Worm (Caenorhabditis elegans): Measurements from ENCODE around the gene sul-1.

The sul-1 gene

ce11 chrX:3313939-3314338 is 43.2 kb upstream of the sul-1 start:
- TF ChIP-seq egl-27 (tag; optimal IDR thresholded peaks at IDR 0.05) (no peak), nhr-129 (tag; optimal IDR thresholded peaks at IDR 0.05) (no peak), lsy-2 (tag; optimal IDR thresholded peaks at IDR 0.05) (no peak), aly-2 (tag; optimal IDR thresholded peaks at IDR 0.05) (no peak), nhr-77 (tag; optimal IDR thresholded peaks at IDR 0.05) (no peak), nhr-11 (tag; optimal IDR thresholded peaks at IDR 0.05) (no peak), sem-4 (tag; optimal IDR thresholded peaks at IDR 0.05) (no peak), gmeb-1 (tag; optimal IDR thresholded peaks at IDR 0.05) (no peak), unc-55 (GFP tag; optimal IDR thresholded peaks at IDR 0.05) (no peak), zag-1 (tag; optimal IDR thresholded peaks at IDR 0.05) (no peak), lin-11 (tag; optimal IDR thresholded peaks at IDR 0.05) (no peak), nhr-25 (tag; optimal IDR thresholded peaks at IDR 0.05) (no peak), nhr-23 (tag; optimal IDR thresholded peaks at IDR 0.05) (no peak), nhr-237 (tag; optimal IDR thresholded peaks at IDR 0.05) (no peak), blmp-1 (tag; optimal IDR thresholded peaks at IDR 0.05; ENCODE audit: insufficient read depth) (no peak)

DNA sequence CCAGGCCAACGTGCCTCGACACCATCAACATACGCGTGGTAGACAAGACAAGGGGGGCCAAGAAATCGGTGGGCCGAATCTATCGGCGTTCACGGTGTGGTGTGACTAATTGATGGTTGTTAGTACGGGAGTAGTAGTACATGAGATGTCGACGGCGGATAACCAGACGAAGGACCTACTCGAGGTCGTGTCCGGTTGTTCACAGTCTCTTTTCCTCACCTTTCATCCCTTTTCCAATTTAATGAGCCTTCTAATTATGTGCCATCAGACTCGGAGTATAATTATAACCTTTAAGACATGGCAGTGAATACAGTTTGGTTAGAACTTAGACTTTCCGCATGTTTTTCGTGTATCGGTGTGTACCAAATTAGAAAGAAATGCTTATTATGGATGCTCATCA is 40.0 kb upstream of the sul-1 start:
- TF ChIP-seq blmp-1 (tag; optimal IDR thresholded peaks at IDR 0.05; ENCODE audit: insufficient read depth), result no peak
- no peak for TF ChIP-seq nhr-25 (tag; optimal IDR thresholded peaks at IDR 0.05)
- no peak for TF ChIP-seq ceh-82 (tag; optimal IDR thresholded peaks at IDR 0.05)
- no peak for TF ChIP-seq ZK546.5 (tag; optimal IDR thresholded peaks at IDR 0.05)
- TF ChIP-seq nhr-129 (tag; optimal IDR thresholded peaks at IDR 0.05), result no peak
- no peak for TF ChIP-seq nhr-11 (tag; optimal IDR thresholded peaks at IDR 0.05)
- no peak for TF ChIP-seq nhr-77 (tag; optimal IDR thresholded peaks at IDR 0.05)
- TF ChIP-seq unc-39 (tag; optimal IDR thresholded peaks at IDR 0.05), result no peak
- no peak for TF ChIP-seq nhr-21 (tag; optimal IDR thresholded peaks at IDR 0.05)
- TF ChIP-seq nhr-6 (tag; optimal IDR thresholded peaks at IDR 0.05), result no peak
- TF ChIP-seq sma-9 (GFP tag; optimal IDR thresholded peaks at IDR 0.05), result no peak
- no peak for TF ChIP-seq sma-9 (tag; optimal IDR thresholded peaks at IDR 0.05)
- no peak for TF ChIP-seq egl-27 (tag; optimal IDR thresholded peaks at IDR 0.05)

DNA sequence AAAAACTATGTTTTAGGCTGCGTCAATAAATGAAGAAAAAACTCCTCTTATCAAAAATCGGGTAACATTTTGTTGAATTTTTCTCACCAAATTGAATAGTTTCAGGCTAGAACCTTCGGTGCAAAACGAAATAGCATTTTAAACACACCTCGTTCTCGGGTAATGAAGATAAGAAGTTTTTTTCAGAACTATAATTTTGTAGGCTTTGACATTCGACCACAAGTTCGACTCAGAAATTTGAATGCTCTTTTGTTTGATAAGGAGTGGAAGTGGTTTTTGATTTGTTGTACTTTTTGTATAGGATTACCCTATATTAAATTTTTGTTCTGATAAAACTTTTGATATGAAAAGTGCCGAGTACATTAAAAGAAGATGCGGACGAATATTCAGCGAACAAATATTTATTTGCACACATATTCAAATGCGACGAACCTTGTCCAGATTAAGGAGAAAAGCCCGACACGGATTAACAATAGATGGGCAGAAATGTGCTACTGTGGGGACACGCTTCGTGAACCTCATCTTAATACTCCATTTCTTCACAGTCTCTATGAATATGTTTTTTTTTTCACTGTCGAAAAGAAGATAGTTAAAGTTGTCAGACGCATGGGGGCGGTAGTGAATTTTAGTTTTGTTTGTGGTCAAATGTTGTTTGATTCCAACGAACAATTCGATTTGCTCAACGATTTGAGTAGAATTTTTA is 36.0 kb upstream of the sul-1 start:
- TF ChIP-seq elt-3 (tag; optimal IDR thresholded peaks at IDR 0.05) (no peak), sma-9 (GFP tag; optimal IDR thresholded peaks at IDR 0.05) (peak; percentile 30), sma-9 (tag; optimal IDR thresholded peaks at IDR 0.05) (no peak), nhr-237 (tag; optimal IDR thresholded peaks at IDR 0.05) (no peak), lin-11 (tag; optimal IDR thresholded peaks at IDR 0.05) (no peak), snpc-4 (tag; optimal IDR thresholded peaks at IDR 0.05) (no peak), C34F6.9 (tag; optimal IDR thresholded peaks at IDR 0.05) (no peak), R02D3.7 (tag; optimal IDR thresholded peaks at IDR 0.05) (no peak), fos-1 (tag; optimal IDR thresholded peaks at IDR 0.05) (peak; percentile 75), nhr-129 (tag; optimal IDR thresholded peaks at IDR 0.05) (no peak), nhr-10 (tag; optimal IDR thresholded peaks at IDR 0.05) (no peak)

DNA sequence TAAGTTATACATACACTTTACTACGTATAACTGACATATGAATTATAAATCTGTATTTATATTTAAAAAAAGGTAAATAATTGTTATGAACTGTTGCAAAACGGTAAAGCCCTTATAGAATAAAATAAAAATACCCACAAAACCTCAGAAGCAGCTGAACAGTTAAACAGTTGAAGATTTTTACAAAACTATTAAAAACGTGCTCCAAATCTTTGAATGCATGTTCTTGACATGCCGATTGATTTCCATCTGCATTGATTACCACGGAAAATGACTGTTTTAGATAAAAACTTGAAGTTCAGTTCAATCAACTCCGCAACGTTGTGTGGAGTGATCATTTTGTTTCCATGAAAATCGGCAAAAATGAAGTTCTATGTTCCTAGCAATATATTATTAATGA is 33.4 kb upstream of the sul-1 start, which contains the start of gene F11D5.7:
TSS of gene F11D5.7 (plus strand) at position 301 of the 400 bp plus-strand sequence.
- TF ChIP-seq mbf-1 (tag; optimal IDR thresholded peaks at IDR 0.05), result no peak
- TF ChIP-seq nhr-129 (tag; optimal IDR thresholded peaks at IDR 0.05), result no peak
- no peak for TF ChIP-seq nhr-23 (tag; optimal IDR thresholded peaks at IDR 0.05)
- TF ChIP-seq skn-1 (tag; optimal IDR thresholded peaks at IDR 0.05), result no peak
- TF ChIP-seq nhr-77 (tag; optimal IDR thresholded peaks at IDR 0.05), result no peak
- TF ChIP-seq ztf-1 (GFP tag; conservative IDR thresholded peaks at IDR 0.05), result no peak
- no peak for TF ChIP-seq unc-55 (GFP tag; optimal IDR thresholded peaks at IDR 0.05)
- TF ChIP-seq gmeb-1 (tag; optimal IDR thresholded peaks at IDR 0.05), result no peak
- TF ChIP-seq blmp-1 (tag; optimal IDR thresholded peaks at IDR 0.05; ENCODE audit: insufficient read depth), result no peak
- TF ChIP-seq crh-2 (tag; optimal IDR thresholded peaks at IDR 0.05), result no peak
- no peak for TF ChIP-seq lin-39 (tag; optimal IDR thresholded peaks at IDR 0.05)
- no peak for TF ChIP-seq nhr-237 (tag; optimal IDR thresholded peaks at IDR 0.05)
- no peak for TF ChIP-seq F13H6.1 (tag; optimal IDR thresholded peaks at IDR 0.05)
- no peak for TF ChIP-seq ceh-82 (tag; optimal IDR thresholded peaks at IDR 0.05)
- no peak for TF ChIP-seq C34F6.9 (tag; optimal IDR thresholded peaks at IDR 0.05)
- no peak for TF ChIP-seq dmd-4 (tag; optimal IDR thresholded peaks at IDR 0.05)
- TF ChIP-seq aly-2 (tag; optimal IDR thresholded peaks at IDR 0.05), result no peak
